Fruit fly (Drosophila melanogaster) ovary, adult (tissue): ENCODE data around the gene drd.

Source experiments
- CG17801 ChIP-seq: fragments of 200-800 bp; optimal IDR thresholded peaks from 2 replicates; lab custom pipeline; 2019; ENCODE audit warnings: missing biosample characterization, mild to moderate bottlenecking, missing genetic modification characterization, moderate library complexity; ENCODE audit not compliant: partially characterized antibody

Gene drd

DNA sequence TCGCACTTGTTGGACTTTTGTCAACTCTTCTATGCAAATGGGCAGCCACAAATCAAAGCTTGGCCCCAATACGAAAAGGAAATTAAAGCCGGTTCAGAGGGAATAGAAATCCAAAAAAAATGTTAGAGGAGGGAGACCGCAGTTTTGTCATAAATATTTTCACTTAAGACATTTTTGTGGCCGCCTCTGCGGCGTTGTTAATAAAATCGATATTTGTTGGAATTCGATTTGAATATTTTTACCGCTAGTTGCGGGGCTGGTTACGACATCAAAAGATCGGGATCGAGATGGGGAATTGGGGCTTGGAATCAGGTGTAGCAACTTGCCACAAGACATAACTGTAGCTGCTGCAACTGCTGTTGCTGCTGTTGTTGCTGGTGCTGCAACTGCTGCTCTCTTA lies 31.7 kb downstream of the drd start:
- no peak for TF ChIP-seq CG17801 (GFP tag; lab: Kevin White, UChicago)

dm6 chrX:15162068-15162467 lies 36.5 kb downstream of the drd start:
- TF ChIP-seq CG17801 (GFP tag; lab: Kevin White, UChicago): no peak

DNA sequence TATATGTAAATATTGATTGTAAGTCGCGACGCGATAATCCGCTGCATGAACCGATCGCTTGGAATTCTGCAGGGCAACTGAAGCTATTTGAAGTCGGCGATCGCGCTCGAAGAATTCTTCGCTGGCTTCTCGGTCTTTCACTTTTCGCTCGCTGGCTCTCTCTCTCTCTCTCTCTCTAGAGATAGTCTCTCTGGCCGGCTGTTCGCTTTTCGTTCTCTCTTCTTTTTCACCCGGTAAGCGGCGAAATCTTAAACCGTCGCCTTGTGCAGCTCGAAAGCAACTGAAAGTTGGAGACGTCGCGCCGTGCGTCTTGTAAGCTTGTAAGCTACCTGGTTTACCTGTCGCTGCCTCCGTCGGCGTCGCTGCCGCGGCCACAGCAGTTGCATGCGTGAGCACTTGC lies 37.4 kb downstream of the drd start, which contains the start of gene CG9095:
Gene CG9095 (minus strand): TSS at position 285 of the 400 bp plus-strand sequence.
- TF ChIP-seq CG17801 (GFP tag; lab: Kevin White, UChicago): no peak

DNA sequence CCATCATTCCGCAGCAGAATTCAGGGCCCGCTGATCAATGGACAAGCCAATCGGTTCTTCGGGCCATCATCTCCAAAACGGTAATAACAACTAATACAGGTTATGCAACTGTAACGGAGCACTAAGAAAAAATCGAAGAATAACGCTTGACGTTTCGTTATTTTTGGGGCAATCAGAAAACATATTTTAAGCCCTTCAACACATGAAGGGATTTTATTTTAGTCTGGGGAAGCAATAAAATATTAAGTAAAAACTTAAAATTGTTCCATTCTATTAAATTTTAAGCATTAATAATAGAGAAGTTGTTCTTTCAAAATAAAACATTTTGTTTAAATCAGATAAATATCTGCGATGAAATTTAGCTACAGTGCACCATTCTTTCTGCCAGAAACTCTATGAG lies 37.8 kb downstream of the drd start:
- no peak for TF ChIP-seq CG17801 (GFP tag; lab: Kevin White, UChicago)

dm6 chrX:15164879-15165278 lies 39.3 kb downstream of the drd start:
- no peak for TF ChIP-seq CG17801 (GFP tag; lab: Kevin White, UChicago)

DNA sequence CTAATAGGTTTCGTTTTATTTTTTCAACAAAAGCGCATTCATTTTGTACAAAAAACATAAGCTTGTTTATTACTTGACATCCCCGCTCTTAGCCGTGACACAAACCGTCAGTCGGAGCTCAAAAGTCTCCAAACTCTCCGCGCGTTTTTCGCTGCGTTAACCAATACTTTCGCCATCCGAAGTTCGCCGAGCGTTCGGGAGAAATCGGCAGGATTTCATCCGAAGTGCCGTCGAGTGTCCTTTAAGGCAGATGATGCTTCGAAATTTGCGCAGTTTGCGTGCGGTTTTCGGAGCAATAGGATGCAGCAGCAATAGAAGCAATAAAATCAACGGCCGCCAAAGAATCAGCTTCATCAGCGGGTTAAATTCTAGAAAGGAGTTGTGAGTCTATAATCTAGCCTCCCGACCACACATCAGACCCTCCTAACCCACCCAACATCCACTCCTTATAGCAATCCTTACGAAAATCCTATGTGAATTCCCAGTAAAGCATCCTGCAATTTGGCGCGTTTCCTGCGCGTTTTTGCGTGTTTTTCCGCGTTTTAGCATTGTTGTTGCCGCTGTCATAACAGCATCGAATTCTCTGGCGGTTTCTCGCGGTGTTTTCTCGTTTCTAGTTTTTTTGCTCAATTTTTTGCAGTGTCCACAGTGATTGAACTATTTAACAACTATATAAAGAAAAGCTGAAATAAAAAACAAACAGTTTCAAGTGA lies 49.8 kb downstream of the drd start, which contains the start of gene CG43737:
Gene CG43737 (plus strand): TSS at position 271 of the 713 bp plus-strand sequence.
- no peak for TF ChIP-seq CG17801 (GFP tag; lab: Kevin White, UChicago)
